Worm (Caenorhabditis elegans): Measurements from ENCODE around the gene twk-48.

twk-48 gene

DNA sequence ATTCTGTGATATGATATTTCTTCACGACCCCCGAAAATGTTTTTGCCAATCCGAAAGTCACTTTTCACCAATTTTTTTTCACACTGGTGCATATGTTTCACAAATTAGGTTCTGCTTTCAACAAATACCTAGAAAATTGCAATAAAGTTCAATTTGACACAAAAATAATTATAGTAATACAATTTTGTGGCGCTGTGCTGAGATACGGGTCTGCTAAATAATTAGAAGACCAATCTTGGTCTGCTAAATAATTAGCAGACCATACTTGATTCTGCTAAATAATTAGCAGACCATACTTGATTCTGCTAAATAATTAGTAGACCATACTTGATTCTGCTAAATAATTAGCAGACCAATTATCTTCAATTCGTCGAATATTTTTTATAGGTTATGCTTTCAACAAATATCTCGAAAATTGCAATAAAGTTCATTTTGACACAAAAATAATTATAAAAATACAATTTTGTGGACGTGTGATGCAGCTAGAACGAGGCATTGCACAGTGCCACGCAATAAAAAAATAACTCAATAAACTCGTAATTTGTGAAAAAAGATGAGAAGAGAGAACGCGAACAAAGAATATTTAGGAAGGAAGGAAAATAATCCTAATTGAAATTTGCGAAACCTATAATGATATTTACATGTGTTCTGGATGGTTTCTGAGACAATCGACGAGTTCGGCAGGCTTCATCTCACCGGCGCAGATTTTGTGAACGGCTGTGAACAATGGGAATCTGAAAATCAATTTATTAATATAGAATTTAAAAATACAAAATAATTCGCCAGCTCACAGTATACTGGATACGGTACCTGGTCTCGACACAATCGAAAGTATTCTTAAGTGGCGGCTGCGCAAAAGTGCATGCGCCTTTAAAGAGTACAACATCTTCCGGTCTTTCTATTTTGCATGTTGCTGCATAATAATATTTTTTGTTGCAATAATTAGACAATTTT lies 6.6 kb upstream of the twk-48 start:
- TF ChIP-seq nhr-76 (tag; optimal IDR thresholded peaks at IDR 0.05) (no peak), nhr-41 (GFP tag; IDR thresholded peaks at IDR 0.05) (no peak), daf-16 (GFP tag; optimal IDR thresholded peaks at IDR 0.05) (no peak), daf-16 (tag; optimal IDR thresholded peaks at IDR 0.05) (peak; percentile 1), mdl-1 (tag; optimal IDR thresholded peaks at IDR 0.05) (no peak), T20F7.1 (GFP tag; optimal IDR thresholded peaks at IDR 0.05) (peak; percentile 40), T26A8.4 (GFP tag; IDR thresholded peaks at IDR 0.05) (no peak), snpc-4 (tag; optimal IDR thresholded peaks at IDR 0.05) (no peak), F10B5.3 (tag; optimal IDR thresholded peaks at IDR 0.05) (no peak), arid-1 (GFP tag; conservative IDR thresholded peaks at IDR 0.05) (no peak), daf-8 (GFP tag; IDR thresholded peaks at IDR 0.05) (no peak), F26F4.8 (GFP tag; conservative IDR thresholded peaks at IDR 0.05) (no peak), lin-38 (GFP tag; IDR thresholded peaks at IDR 0.05) (peak; percentile 13; the same call in 1 of the 2 replicates), ceh-28 (tag; optimal IDR thresholded peaks at IDR 0.05) (no peak), ceh-82 (tag; optimal IDR thresholded peaks at IDR 0.05) (no peak), cey-2 (tag; optimal IDR thresholded peaks at IDR 0.05; ENCODE audit: borderline replicate concordance, insufficient read depth) (no peak), ceh-32 (tag; optimal IDR thresholded peaks at IDR 0.05; ENCODE audit: poor library complexity) (no peak), hlh-11 (tag; optimal IDR thresholded peaks at IDR 0.05) (no peak), madf-9 (GFP tag; conservative IDR thresholded peaks at IDR 0.05) (no peak), madf-5 (GFP tag; IDR thresholded peaks at IDR 0.05) (no peak), aha-1 (tag) (peak; percentile 1), zfp-3 (GFP tag; conservative IDR thresholded peaks at IDR 0.05) (peak; percentile 59; the same call in 1 of the 2 replicates), mes-2 (tag; optimal IDR thresholded peaks at IDR 0.05; ENCODE audit: poor library complexity, severe bottlenecking) (peak; percentile 18), nhr-28 (tag; optimal IDR thresholded peaks at IDR 0.05) (no peak), lin-1 (GFP tag; IDR thresholded peaks at IDR 0.05) (0 out of 2 replicates have a peak, but pooled peaks have one; percentile 17), lin-29 (GFP tag; IDR thresholded peaks at IDR 0.05) (no peak), mxl-2 (GFP tag; conservative IDR thresholded peaks at IDR 0.05) (no peak), zip-11 (GFP tag; IDR thresholded peaks at IDR 0.05) (no peak), mep-1 (tag; optimal IDR thresholded peaks at IDR 0.05) (peak; percentile 48), ceh-44 (GFP tag; IDR thresholded peaks at IDR 0.05) (no peak), F37D6.2 (tag; optimal IDR thresholded peaks at IDR 0.05) (no peak), fos-1 (tag; optimal IDR thresholded peaks at IDR 0.05) (no peak), daf-12 (tag; optimal IDR thresholded peaks at IDR 0.05) (no peak), duxl-1 (tag; optimal IDR thresholded peaks at IDR 0.05; ENCODE audit: poor library complexity) (no peak), Y105C5A.15 (GFP tag; IDR thresholded peaks at IDR 0.05) (0 out of 2 replicates have a peak, but pooled peaks have one; percentile 27), lsy-2 (tag; optimal IDR thresholded peaks at IDR 0.05) (no peak), php-3 (GFP tag; IDR thresholded peaks at IDR 0.05) (0 out of 2 replicates have a peak, but pooled peaks have one; percentile 35), ces-1 (GFP tag; optimal IDR thresholded peaks at IDR 0.05) (no peak), sdz-12 (GFP tag; optimal IDR thresholded peaks at IDR 0.05) (no peak)

DNA sequence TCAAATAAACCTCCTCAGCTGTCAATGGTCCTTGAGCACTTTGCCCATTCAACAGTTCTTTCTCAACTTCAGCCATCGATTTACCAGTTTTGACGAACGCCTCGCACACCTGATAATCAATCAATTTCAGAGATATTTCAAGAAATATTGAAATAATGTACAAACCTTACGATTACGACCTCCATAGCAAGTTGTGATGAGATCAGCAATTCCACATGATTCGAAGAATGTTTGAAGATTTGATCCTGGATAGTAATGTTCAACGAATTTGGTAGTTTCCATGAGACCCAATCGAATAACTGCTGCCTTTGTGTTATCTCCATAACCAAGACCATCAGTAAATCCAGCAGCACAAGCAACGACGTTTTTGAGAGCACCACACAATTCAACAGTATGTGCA lies 5.6 kb upstream of the twk-48 start:
- TF ChIP-seq ztf-11 (tag; optimal IDR thresholded peaks at IDR 0.05) (no peak), aha-1 (tag) (peak; percentile 88)

All from whole organism, L4 larva.